Worm (Caenorhabditis elegans): ENCODE measurements around the gene C08F11.17.

- TF ChIP-seq nhr-76 (tag; optimal IDR thresholded peaks at IDR 0.05), result no peak
- no peak for TF ChIP-seq nhr-237 (tag; optimal IDR thresholded peaks at IDR 0.05)
- no peak for TF ChIP-seq ceh-8 (GFP tag; optimal IDR thresholded peaks at IDR 0.05)
- no peak for TF ChIP-seq aly-2 (tag; optimal IDR thresholded peaks at IDR 0.05)
- no peak for TF ChIP-seq nhr-28 (tag; optimal IDR thresholded peaks at IDR 0.05)
- no peak for TF ChIP-seq ztf-11 (tag; optimal IDR thresholded peaks at IDR 0.05)
- TF ChIP-seq sox-4 (tag; optimal IDR thresholded peaks at IDR 0.05), result no peak
- no peak for TF ChIP-seq lin-15B (tag; optimal IDR thresholded peaks at IDR 0.05)
- TF ChIP-seq tlp-1 (tag; optimal IDR thresholded peaks at IDR 0.05), result no peak
- TF ChIP-seq nhr-90 (tag; optimal IDR thresholded peaks at IDR 0.05; ENCODE audit: poor library complexity), result no peak
- TF ChIP-seq snpc-4 (tag; optimal IDR thresholded peaks at IDR 0.05), result no peak
Observed at ce11 chrIV:13664090-13664489, 14.0 kb upstream of the C08F11.17 start, which contains the start of gene Y45F10C.4.
